Fruit fly (Drosophila melanogaster) whole organism: ENCODE results near the gene Bre1.

ENCODE experiments used
- CG8478 ChIP-seq: fragments of >200 bp; optimal IDR thresholded peaks from 2 replicates; lab custom pipeline; 2018; ENCODE audit warnings: inconsistent platforms
- Dll ChIP-seq: fragments of >200 bp; optimal IDR thresholded peaks from 2 replicates; lab custom pipeline; 2017
- EcR ChIP-seq, 2 experiments: fragments of >200 bp; optimal IDR thresholded peaks; 2 replicates each; lab custom pipeline; 2017; ENCODE audit warnings: missing biosample characterization in 2 of 2, missing genetic modification characterization in 2 of 2, missing genetic modification reagents in 2 of 2
- pan ChIP-seq: fragments of >200 bp; optimal IDR thresholded peaks from 2 replicates; lab custom pipeline; 2017
- psq ChIP-seq: fragments of >200 bp; optimal IDR thresholded peaks from 2 replicates; lab custom pipeline; 2017
- usp ChIP-seq: fragments of >200 bp; optimal IDR thresholded peaks from 2 replicates; lab custom pipeline; 2017; ENCODE audit warnings: missing biosample characterization, missing genetic modification characterization, mixed read lengths

dm6 chr3L:5786604-5787003 lies 7.4 kb downstream of the Bre1 start, which contains the start of gene Cralbp:
- TF ChIP-seq psq: no peak
- no peak for TF ChIP-seq usp (GFP tag; lab: Kevin White, UChicago)
- no peak for TF ChIP-seq pan (lab: Kevin White, UChicago)
- TF ChIP-seq Dll (lab: Kevin White, UChicago): no peak
- TF ChIP-seq EcR (GFP tag; optimal IDR thresholded peaks at IDR 0.05; lab: Kevin White, UChicago): no peak
- no peak for TF ChIP-seq CG8478 (lab: Kevin White, UChicago)
